Fruit fly (Drosophila melanogaster): ENCODE measurements around the gene Eip78C.
A peak's percentile ranks its signal among the peaks of the same experiment; 100 is the strongest.

The Eip78C gene

dm6 chr3L:21276296-21277257 lies 50.2 kb downstream of the Eip78C start (continued):
- TF ChIP-seq Stat92E (GFP tag; optimal IDR thresholded peaks at IDR 0.05), result peak in 1 of 3 experiments; percentile 33
- TF ChIP-seq CG6175 (GFP tag; IDR thresholded peaks at IDR 0.05), result no peak
- no peak for TF ChIP-seq vnd (GFP tag; IDR thresholded peaks at IDR 0.05; ENCODE audit: partially characterized antibody)
- peak; percentile 62 for TF ChIP-seq Meics (GFP tag; optimal IDR thresholded peaks at IDR 0.05)
- TF ChIP-seq ken (GFP tag; IDR thresholded peaks at IDR 0.05), result no peak
- peak; percentile 72 for TF ChIP-seq CG12391 (tag; optimal IDR thresholded peaks at IDR 0.05)
- TF ChIP-seq CG30403 (GFP tag; optimal IDR thresholded peaks at IDR 0.05), result peak; percentile 76
- no peak for TF ChIP-seq CG17568 (GFP tag; optimal IDR thresholded peaks at IDR 0.05)
- no peak for TF ChIP-seq sim (GFP tag; IDR thresholded peaks at IDR 0.05)
- peak; percentile 67 for TF ChIP-seq crc (GFP tag; optimal IDR thresholded peaks at IDR 0.05)
- TF ChIP-seq Dp (GFP tag; optimal IDR thresholded peaks at IDR 0.05), result peak; percentile 32
- TF ChIP-seq CG4730 (GFP tag; IDR thresholded peaks at IDR 0.05), result no peak
- peak; percentile 42 for TF ChIP-seq CG10543 (GFP tag; optimal IDR thresholded peaks at IDR 0.05)
- TF ChIP-seq pnt (GFP tag; optimal IDR thresholded peaks at IDR 0.05), result peak; percentile 68
- TF ChIP-seq CG10979 (tag; optimal IDR thresholded peaks at IDR 0.05), result peak; percentile 78
- peak; percentile 41 for TF ChIP-seq scrt (GFP tag; optimal IDR thresholded peaks at IDR 0.05)
- TF ChIP-seq Atf-2 (GFP tag; optimal IDR thresholded peaks at IDR 0.05), result peak; percentile 65
- TF ChIP-seq gro (GFP tag; optimal IDR thresholded peaks at IDR 0.05), result peak; percentile 39
- TF ChIP-seq HHEX (GFP tag; optimal IDR thresholded peaks at IDR 0.05), result peak; percentile 36
- TF ChIP-seq HmgD (GFP tag; optimal IDR thresholded peaks at IDR 0.05), result peak; percentile 10
- TF ChIP-seq CG7928 (GFP tag; optimal IDR thresholded peaks at IDR 0.05), result peak; percentile 8
- TF ChIP-seq CG9876 (GFP tag; optimal IDR thresholded peaks at IDR 0.05), result peak; percentile 22
- peak; percentile 37 for TF ChIP-seq maf-S (GFP tag; optimal IDR thresholded peaks at IDR 0.05)
- TF ChIP-seq vfl (GFP tag; optimal IDR thresholded peaks at IDR 0.05), result peak; percentile 0
- TF ChIP-seq CG10431 (GFP tag; optimal IDR thresholded peaks at IDR 0.05), result peak; percentile 42
- no peak for TF ChIP-seq trh (GFP tag; optimal IDR thresholded peaks at IDR 0.05)
- TF ChIP-seq NC2α (GFP tag; optimal IDR thresholded peaks at IDR 0.05), result no peak
- peak; percentile 43; the same call in 1 of the 2 replicates for TF ChIP-seq E2f2 (GFP tag; IDR thresholded peaks at IDR 0.05)
- peak; percentile 18 for TF ChIP-seq D19B (GFP tag; optimal IDR thresholded peaks at IDR 0.05)
- no peak; the same call in 2 of the 3 replicates for TF ChIP-seq Dbx (GFP tag; IDR thresholded peaks at IDR 0.05)
- no peak for TF ChIP-seq lbe (GFP tag; optimal IDR thresholded peaks at IDR 0.05)
- TF ChIP-seq kay (GFP tag; optimal IDR thresholded peaks at IDR 0.05), result peak; percentile 53
- TF ChIP-seq CG32772 (GFP tag; IDR thresholded peaks at IDR 0.05), result 0 out of 2 replicates have a peak, but pooled peaks have one; percentile 11
- peak; percentile 72 for TF ChIP-seq row (GFP tag; IDR thresholded peaks at IDR 0.05)
- peak; percentile 52 for TF ChIP-seq lmd (GFP tag; IDR thresholded peaks at IDR 0.05)
- TF ChIP-seq CG16815 (GFP tag; optimal IDR thresholded peaks at IDR 0.05), result peak; percentile 66
- TF ChIP-seq CG12299 (tag; optimal IDR thresholded peaks at IDR 0.05), result no peak
- no peak for TF ChIP-seq CG42726 (GFP tag; IDR thresholded peaks at IDR 0.05; ENCODE audit: partially characterized antibody)
- TF ChIP-seq CTCF (GFP tag; optimal IDR thresholded peaks at IDR 0.05), result peak; percentile 2
- TF ChIP-seq dati (GFP tag; IDR thresholded peaks at IDR 0.05), result no peak
- TF ChIP-seq CG18599 (GFP tag; optimal IDR thresholded peaks at IDR 0.05), result peak; percentile 36
- TF ChIP-seq Gug (GFP tag; IDR thresholded peaks at IDR 0.05), result 0 out of 4 replicates have a peak, but pooled peaks have one; percentile 5
- TF ChIP-seq ara (GFP tag; IDR thresholded peaks at IDR 0.05), result no peak; the same call in 1 of the 2 replicates
- peak; percentile 86 for TF ChIP-seq CG3995 (GFP tag; optimal IDR thresholded peaks at IDR 0.05)
- no peak; the same call in 1 of the 2 replicates for TF ChIP-seq Taf1 (GFP tag; IDR thresholded peaks at IDR 0.05)
- peak; percentile 53 to 73 for TF ChIP-seq chif (GFP tag; optimal IDR thresholded peaks at IDR 0.05)
- TF ChIP-seq jing (GFP tag; optimal IDR thresholded peaks at IDR 0.05), result peak; percentile 50
- TF ChIP-seq dpn (GFP tag; optimal IDR thresholded peaks at IDR 0.05), result peak; percentile 53 to 61
- peak; percentile 7 for TF ChIP-seq CG13894 (tag; optimal IDR thresholded peaks at IDR 0.05)

Data from whole organism, embryonic.